Worm (Caenorhabditis elegans) whole organism, L4 larva: ENCODE measurements around the gene F11A5.17.

Source experiments
- F26F4.8 ChIP-seq: fragments of 200-800 bp; sonication (Bioruptor generic); conservative IDR thresholded peaks from 2 replicates; pipeline ENCODE4 v1.3.6; 2022; ENCODE audit warnings: missing genetic modification characterization, missing compliant biosample characterization
- F44E2.7 ChIP-seq: fragments of 200-800 bp; sonication (Bioruptor generic); IDR thresholded peaks from 2 replicates; pipeline ENCODE4 v2.1.2; 2022; ENCODE audit warnings: missing genetic modification characterization, missing compliant biosample characterization
- Y5F2A.4 ChIP-seq: fragments of 200-800 bp; sonication (Bioruptor generic); optimal IDR thresholded peaks from 2 replicates; lab custom pipeline; 2018; ENCODE audit warnings: mild to moderate bottlenecking, missing genetic modification characterization, missing compliant biosample characterization
- Y75B8A.6 ChIP-seq: fragments of 200-800 bp; sonication (Bioruptor generic); IDR thresholded peaks from 2 replicates; pipeline ENCODE4 v1.3.6; 2022; ENCODE audit warnings: missing genetic modification reagents, missing genetic modification characterization, missing compliant biosample characterization
- ZK546.5 ChIP-seq, 2 experiments: sonication (generic microtip); optimal IDR thresholded peaks; 2 replicates each; lab custom pipeline; 2017; ENCODE audit warnings: missing biosample characterization in 2 of 2, missing genetic modification characterization in 2 of 2
- aly-2 ChIP-seq: sonication (generic microtip); optimal IDR thresholded peaks from 2 replicates; lab custom pipeline; 2018; ENCODE audit warnings: missing biosample characterization, missing genetic modification characterization
- arid-1 ChIP-seq: fragments of 200-800 bp; sonication (Bioruptor generic); conservative IDR thresholded peaks from 2 replicates; pipeline ENCODE4 v1.3.6; 2022; ENCODE audit warnings: missing genetic modification reagents, missing genetic modification characterization, missing compliant biosample characterization
- attf-4 ChIP-seq: sonication (generic microtip); optimal IDR thresholded peaks from 3 replicates; lab custom pipeline; 2017; ENCODE audit warnings: missing biosample characterization, missing genetic modification characterization
- ceh-32 ChIP-seq: sonication (generic microtip); optimal IDR thresholded peaks from 2 replicates; lab custom pipeline; 2016; ENCODE audit warnings: mild to moderate bottlenecking, missing genetic modification characterization, missing compliant biosample characterization; ENCODE audit not compliant: poor library complexity
- ceh-82 ChIP-seq: sonication (generic microtip); optimal IDR thresholded peaks from 2 replicates; lab custom pipeline; 2017; ENCODE audit warnings: missing biosample characterization, missing genetic modification characterization
- cey-2 ChIP-seq: sonication (generic microtip); optimal IDR thresholded peaks from 3 replicates; lab custom pipeline; 2017; ENCODE audit warnings: missing genetic modification characterization, mild to moderate bottlenecking, missing compliant biosample characterization, antibody characterized with exemption, borderline replicate concordance; ENCODE audit not compliant: insufficient read depth
- daf-12 ChIP-seq: fragments of 150-350 bp; optimal IDR thresholded peaks from 2 replicates; lab custom pipeline; 2014; ENCODE audit warnings: missing biosample characterization, missing genetic modification reagents, missing genetic modification characterization
- duxl-1 ChIP-seq: sonication (generic microtip); optimal IDR thresholded peaks from 2 replicates; lab custom pipeline; 2016; ENCODE audit warnings: mild to moderate bottlenecking, missing genetic modification characterization, moderate library complexity, missing compliant biosample characterization; ENCODE audit not compliant: poor library complexity
- egl-27 ChIP-seq: sonication (generic microtip); optimal IDR thresholded peaks from 3 replicates; lab custom pipeline; 2017; ENCODE audit warnings: missing biosample characterization, missing genetic modification reagents, missing genetic modification characterization
- fkh-10 ChIP-seq: fragments of 150-350 bp; optimal IDR thresholded peaks from 2 replicates; lab custom pipeline; 2014; ENCODE audit warnings: missing biosample characterization, missing genetic modification reagents, missing genetic modification characterization
- fos-1 ChIP-seq: fragments of 150-350 bp; optimal IDR thresholded peaks from 2 replicates; lab custom pipeline; 2014; ENCODE audit warnings: missing biosample characterization, missing genetic modification characterization
- hif-1 ChIP-seq, 2 experiments: sonication (generic microtip); optimal IDR thresholded peaks; 2 replicates each; lab custom pipeline; 2016 to 2017; ENCODE audit warnings: missing compliant biosample characterization in 2 of 2, missing genetic modification characterization in 2 of 2, missing genetic modification reagents in 2 of 2, missing genotype in 2 of 2, mild to moderate bottlenecking in 1 of 2
- hlh-11 ChIP-seq: fragments of 200-800 bp; sonication (Bioruptor generic); optimal IDR thresholded peaks from 2 replicates; lab custom pipeline; 2018; ENCODE audit warnings: mild to moderate bottlenecking, missing genetic modification characterization, missing compliant biosample characterization
- hmg-1.1 ChIP-seq: fragments of 200-800 bp; sonication (Bioruptor generic); IDR thresholded peaks from 2 replicates; pipeline ENCODE4 v1.3.6; 2022; ENCODE audit warnings: missing genetic modification reagents, missing genetic modification characterization, missing compliant biosample characterization
- jun-1 ChIP-seq: fragments of 150-350 bp; optimal IDR thresholded peaks from 2 replicates; lab custom pipeline; 2014; ENCODE audit warnings: missing biosample characterization, missing genetic modification reagents, missing genetic modification characterization
- lim-7 ChIP-seq: fragments of 200-800 bp; sonication (Bioruptor generic); IDR thresholded peaks from 2 replicates; pipeline ENCODE4 v1.3.6; 2022; ENCODE audit warnings: missing genetic modification characterization, missing compliant biosample characterization
- lin-29 ChIP-seq: fragments of 200-800 bp; sonication (Bioruptor generic); IDR thresholded peaks from 2 replicates; pipeline ENCODE4 v1.3.6; 2022; ENCODE audit warnings: missing genetic modification reagents, missing genetic modification characterization, missing compliant biosample characterization
- madf-9 ChIP-seq: fragments of 200-800 bp; sonication (Bioruptor generic); conservative IDR thresholded peaks from 2 replicates; pipeline ENCODE4 v1.3.6; 2022; ENCODE audit warnings: missing genetic modification reagents, missing genetic modification characterization, missing compliant biosample characterization
- mep-1 ChIP-seq: fragments of 150-350 bp; sonication (generic microtip); optimal IDR thresholded peaks from 3 replicates; lab custom pipeline; 2014; ENCODE audit warnings: missing biosample characterization, missing genetic modification characterization
- mes-2 ChIP-seq: sonication (generic microtip); optimal IDR thresholded peaks from 2 replicates; lab custom pipeline; 2016; ENCODE audit warnings: missing genotype, mild to moderate bottlenecking, missing genetic modification characterization, missing compliant biosample characterization; ENCODE audit not compliant: poor library complexity, severe bottlenecking
- mxl-3 ChIP-seq: fragments of 200-800 bp; sonication (Bioruptor generic); optimal IDR thresholded peaks from 2 replicates; lab custom pipeline; 2018; ENCODE audit warnings: mild to moderate bottlenecking, missing genetic modification characterization, missing compliant biosample characterization
- nhr-237 ChIP-seq: sonication (generic microtip); optimal IDR thresholded peaks from 2 replicates; lab custom pipeline; 2017; ENCODE audit warnings: missing biosample characterization, missing genetic modification characterization
- nhr-25 ChIP-seq: sonication (generic microtip); optimal IDR thresholded peaks from 2 replicates; lab custom pipeline; 2017; ENCODE audit warnings: missing genetic modification characterization, mild to moderate bottlenecking, missing compliant biosample characterization, antibody characterized with exemption, moderate library complexity, borderline replicate concordance; ENCODE audit not compliant: insufficient read depth
- nhr-6 ChIP-seq: fragments of 150-350 bp; optimal IDR thresholded peaks from 2 replicates; lab custom pipeline; 2014; ENCODE audit warnings: missing biosample characterization, missing genetic modification characterization
- pqm-1 ChIP-seq: sonication (generic microtip); optimal IDR thresholded peaks from 2 replicates; lab custom pipeline; 2017; ENCODE audit warnings: missing biosample characterization, missing genetic modification characterization
- rbr-2 ChIP-seq: sonication (generic microtip); optimal IDR thresholded peaks from 2 replicates; lab custom pipeline; 2016; ENCODE audit warnings: missing genotype, missing genetic modification characterization, missing compliant biosample characterization
- set-16 ChIP-seq: fragments of 200-800 bp; sonication (Bioruptor generic); IDR thresholded peaks from 2 replicates; pipeline ENCODE4 v1.3.6; 2022; ENCODE audit warnings: missing genetic modification reagents, missing genetic modification characterization, missing compliant biosample characterization
- snpc-1.2 ChIP-seq: fragments of 200-800 bp; sonication (Bioruptor generic); IDR thresholded peaks from 2 replicates; pipeline ENCODE4 v1.3.6; 2022; ENCODE audit warnings: missing genetic modification reagents, missing genetic modification characterization, missing compliant biosample characterization
- snpc-4 ChIP-seq: fragments of 150-350 bp; optimal IDR thresholded peaks from 2 replicates; lab custom pipeline; 2014; ENCODE audit warnings: missing biosample characterization, missing genetic modification characterization
- spr-3 ChIP-seq: fragments of 200-800 bp; sonication (Bioruptor generic); optimal IDR thresholded peaks from 2 replicates; lab custom pipeline; 2018; ENCODE audit warnings: mild to moderate bottlenecking, missing genetic modification characterization, missing compliant biosample characterization
- tra-1 ChIP-seq: fragments of 200-800 bp; sonication (Bioruptor generic); IDR thresholded peaks from 2 replicates; pipeline ENCODE4 v1.3.6; 2022; ENCODE audit warnings: missing genetic modification reagents, missing genetic modification characterization, missing compliant biosample characterization
- unc-39 ChIP-seq: sonication (generic microtip); optimal IDR thresholded peaks from 2 replicates; lab custom pipeline; 2017; ENCODE audit warnings: missing biosample characterization, missing genetic modification characterization
- unc-62 ChIP-seq, 3 experiments: fragments of 150-350 bp in 1 of 3; sonication (generic microtip); optimal IDR thresholded peaks in 2 of 3; peaks in 1 of 3; 1 replicate in 1 of 3; 2 replicates in 2 of 3; lab custom pipeline; 2014 to 2017; ENCODE audit warnings: missing biosample characterization in 3 of 3, missing genetic modification characterization in 3 of 3, missing genetic modification reagents in 3 of 3, missing genotype in 1 of 3
- zag-1 ChIP-seq: fragments of 150-350 bp; optimal IDR thresholded peaks from 2 replicates; lab custom pipeline; 2014; ENCODE audit warnings: missing biosample characterization, missing genetic modification characterization
- zip-11 ChIP-seq: fragments of 200-800 bp; sonication (Bioruptor generic); IDR thresholded peaks from 2 replicates; pipeline ENCODE4 v1.3.6; 2022; ENCODE audit warnings: missing genetic modification characterization, missing compliant biosample characterization
- ztf-7 ChIP-seq: fragments of 150-350 bp; optimal IDR thresholded peaks from 2 replicates; lab custom pipeline; 2014; ENCODE audit warnings: missing biosample characterization, missing genetic modification characterization

Gene F11A5.17

ce11 chrV:16183357-16183756 lies 18.5 kb upstream of the F11A5.17 start, which contains the start of gene srz-14:
srz-14 (plus strand) TSS chrV:16183657.
- TF ChIP-seq nhr-25 (tag; lab: Kevin White, UChicago), result no peak
- no peak for TF ChIP-seq ZK546.5 (tag; optimal IDR thresholded peaks at IDR 0.05; lab: Kevin White, UChicago)
- no peak for TF ChIP-seq fkh-10 (GFP tag; lab: Kevin White, UChicago)
- TF ChIP-seq mxl-3, result no peak
- TF ChIP-seq attf-4, result no peak
- TF ChIP-seq F44E2.7 (GFP tag; lab: Robert Waterston, UW), result no peak
- no peak for TF ChIP-seq jun-1
- no peak for TF ChIP-seq arid-1
- TF ChIP-seq ztf-7, result no peak
- no peak for TF ChIP-seq pqm-1
- no peak for TF ChIP-seq rbr-2 (tag; lab: Kevin White, UChicago)
- no peak for TF ChIP-seq ceh-82 (tag; lab: Kevin White, UChicago)
- no peak for TF ChIP-seq egl-27 (tag; lab: Kevin White, UChicago)
- TF ChIP-seq daf-12 (tag; lab: Kevin White, UChicago), result no peak
- TF ChIP-seq cey-2 (tag; lab: Kevin White, UChicago), result no peak
- no peak for TF ChIP-seq lim-7 (GFP tag; lab: Robert Waterston, UW)
- no peak for TF ChIP-seq hif-1 (tag; optimal IDR thresholded peaks at IDR 0.05; lab: Kevin White, UChicago)
- no peak for TF ChIP-seq zag-1 (tag; lab: Kevin White, UChicago)
- no peak for TF ChIP-seq snpc-4 (tag; lab: Kevin White, UChicago)
- TF ChIP-seq mes-2 (tag; lab: Kevin White, UChicago), result no peak

- TF ChIP-seq tra-1, result no peak
- TF ChIP-seq zip-11, result no peak
- no peak for TF ChIP-seq set-16 (GFP tag; lab: Robert Waterston, UW)
- no peak for TF ChIP-seq Y75B8A.6
- no peak for TF ChIP-seq spr-3 (GFP tag; lab: Kevin White, UChicago)
- no peak for TF ChIP-seq mes-2 (tag; lab: Kevin White, UChicago)
- no peak for TF ChIP-seq ceh-32 (tag; lab: Kevin White, UChicago)
- no peak for TF ChIP-seq hmg-1.1 (GFP tag; lab: Robert Waterston, UW)
These were observed 11.3 kb upstream of the F11A5.17 start, which contains the start of gene srh-281 for ce11 chrV:16190485-16190884. srh-281 (plus strand) TSS chrV:16190785.

- TF ChIP-seq ztf-7, result no peak
- no peak for TF ChIP-seq duxl-1 (tag; lab: Kevin White, UChicago)
- no peak for TF ChIP-seq snpc-1.2 (GFP tag; lab: Robert Waterston, UW)
- no peak for TF ChIP-seq nhr-6 (tag; lab: Kevin White, UChicago)
- peak in 1 of 2 experiments; percentile 26 for TF ChIP-seq unc-62 (GFP tag; optimal IDR thresholded peaks at IDR 0.05 in 1 of 2; lab: Kevin White, UChicago)
- no peak for TF ChIP-seq unc-62 (tag; optimal IDR thresholded peaks at IDR 0.05; lab: Kevin White, UChicago)
- no peak for TF ChIP-seq nhr-237 (tag; lab: Kevin White, UChicago)
- no peak for TF ChIP-seq madf-9 (GFP tag; lab: Robert Waterston, UW)
- TF ChIP-seq lim-7 (GFP tag; lab: Robert Waterston, UW), result no peak
These were observed 9.7 kb upstream of the F11A5.17 start, which contains the start of gene srh-279 for ce11 chrV:16192114-16192513. srh-279 (plus strand) TSS chrV:16192414.

- TF ChIP-seq lim-7 (GFP tag; lab: Robert Waterston, UW) (no peak), mxl-3 (no peak), aly-2 (tag; lab: Kevin White, UChicago) (no peak), fkh-10 (GFP tag; lab: Kevin White, UChicago) (no peak), Y5F2A.4 (GFP tag; lab: Kevin White, UChicago) (no peak), mep-1 (no peak), hlh-11 (no peak), lin-29 (GFP tag; lab: Robert Waterston, UW) (no peak), spr-3 (GFP tag; lab: Kevin White, UChicago) (no peak), madf-9 (GFP tag; lab: Robert Waterston, UW) (no peak), unc-39 (no peak), Y75B8A.6 (no peak), fos-1 (tag; lab: Kevin White, UChicago) (no peak), F26F4.8 (GFP tag; lab: Robert Waterston, UW) (no peak)
These were observed 7.2 kb upstream of the F11A5.17 start, which contains the start of gene rabr-4 for ce11 chrV:16194639-16195038. rabr-4 (plus strand) TSS chrV:16194939.
